Worm (Caenorhabditis elegans): Measurements from ENCODE around the gene F14H8.8.

Gene F14H8.8

ce11 chrV:15059534-15059933 is 30.3 kb downstream of the F14H8.8 start, which contains the start of the genes mcm-3 and C25D7.15:
Gene mcm-3, minus strand, starts transcription at chrV:15059599.
Gene C25D7.15, plus strand, starts transcription at chrV:15059808.
- TF ChIP-seq akir-1 (GFP tag; optimal IDR thresholded peaks at IDR 0.05) (no peak), repo-1 (tag; optimal IDR thresholded peaks at IDR 0.05) (no peak), madf-6 (GFP tag; IDR thresholded peaks at IDR 0.05) (peak; percentile 97), lin-35 (GFP tag; optimal IDR thresholded peaks at IDR 0.05) (peak in 2 of 3 experiments; percentile 45 to 62), B0261.1 (tag; optimal IDR thresholded peaks at IDR 0.05) (no peak), F49E8.2 (tag; optimal IDR thresholded peaks at IDR 0.05; ENCODE audit: insufficient read depth) (no peak), ekl-4 (GFP tag; IDR thresholded peaks at IDR 0.05) (no peak), C06A6.2 (GFP tag; conservative IDR thresholded peaks at IDR 0.05) (no peak), Y95B8A.8 (GFP tag; IDR thresholded peaks at IDR 0.05) (peak; percentile 61; the same call in 1 of the 2 replicates), hrde-1 (tag; optimal IDR thresholded peaks at IDR 0.05; ENCODE audit: borderline replicate concordance) (no peak), let-526 (GFP tag; IDR thresholded peaks at IDR 0.05) (no peak), F52B5.7 (tag; optimal IDR thresholded peaks at IDR 0.05) (no peak), ztf-22 (GFP tag; optimal IDR thresholded peaks at IDR 0.05) (no peak), dpl-1 (GFP tag; optimal IDR thresholded peaks at IDR 0.05) (peak; percentile 89), ama-1 (optimal IDR thresholded peaks at IDR 0.05) (no peak), ama-1 (GFP tag; optimal IDR thresholded peaks at IDR 0.05) (no peak), F57C9.4 (tag; optimal IDR thresholded peaks at IDR 0.05) (no peak), efl-1 (GFP tag; optimal IDR thresholded peaks at IDR 0.05) (peak; percentile 96), T26A5.8 (tag; optimal IDR thresholded peaks at IDR 0.05) (no peak), cebp-1 (GFP tag; IDR thresholded peaks at IDR 0.05) (no peak), cebp-1 (tag; optimal IDR thresholded peaks at IDR 0.05) (peak; percentile 6), attf-5 (GFP tag; optimal IDR thresholded peaks at IDR 0.05) (no peak), tbx-9 (tag; optimal IDR thresholded peaks at IDR 0.05; ENCODE audit: borderline replicate concordance) (no peak), mes-4 (tag; optimal IDR thresholded peaks at IDR 0.05) (no peak), F10E7.11 (tag; optimal IDR thresholded peaks at IDR 0.05) (no peak), him-1 (tag; optimal IDR thresholded peaks at IDR 0.05) (peak; percentile 53), egrh-3 (GFP tag; IDR thresholded peaks at IDR 0.05) (no peak), zim-3 (tag; optimal IDR thresholded peaks at IDR 0.05) (no peak), nfya-1 (tag; optimal IDR thresholded peaks at IDR 0.05; ENCODE audit: borderline replicate concordance, insufficient read depth) (no peak), hsf-1 (GFP tag; IDR thresholded peaks at IDR 0.05) (peak; percentile 87), nhr-90 (tag; optimal IDR thresholded peaks at IDR 0.05) (no peak), Y79H2A.3 (GFP tag; conservative IDR thresholded peaks at IDR 0.05) (no peak), ztf-28 (GFP tag; IDR thresholded peaks at IDR 0.05) (no peak), aptf-2 (GFP tag; conservative IDR thresholded peaks at IDR 0.05) (no peak), madf-3 (GFP tag; IDR thresholded peaks at IDR 0.05) (peak; percentile 78; the same call in 1 of the 2 replicates), ceh-79 (tag; optimal IDR thresholded peaks at IDR 0.05) (no peak), mcd-1 (GFP tag; IDR thresholded peaks at IDR 0.05) (peak; percentile 49), lin-40 (tag; optimal IDR thresholded peaks at IDR 0.05) (no peak), ceh-58 (GFP tag; IDR thresholded peaks at IDR 0.05) (no peak), bed-1 (GFP tag; IDR thresholded peaks at IDR 0.05) (no peak), chd-7 (tag; optimal IDR thresholded peaks at IDR 0.05) (no peak), lin-54 (GFP tag; optimal IDR thresholded peaks at IDR 0.05) (peak; percentile 80), Y53G8AR.9 (GFP tag; conservative IDR thresholded peaks at IDR 0.05) (no peak), zfh-2 (GFP tag; conservative IDR thresholded peaks at IDR 0.05) (no peak), lir-1 (GFP tag; conservative IDR thresholded peaks at IDR 0.05) (no peak), unc-130 (GFP tag; optimal IDR thresholded peaks at IDR 0.05) (peak; percentile 0), nfyb-1 (GFP tag; IDR thresholded peaks at IDR 0.05) (no peak), D2030.7 (GFP tag; IDR thresholded peaks at IDR 0.05) (peak; percentile 87), F22D6.2 (tag; optimal IDR thresholded peaks at IDR 0.05) (no peak), B0019.2 (GFP tag; conservative IDR thresholded peaks at IDR 0.05) (peak; percentile 84)
